Worm (Caenorhabditis elegans) whole organism, L2 larva: ENCODE data around the gene rpb-9.

Experiments
- C34F6.9 ChIP-seq: fragments of 150-350 bp; optimal IDR thresholded peaks from 2 replicates; lab custom pipeline; 2014; ENCODE audit warnings: missing biosample characterization, missing genetic modification characterization
- R02D3.7 ChIP-seq: fragments of 150-350 bp; optimal IDR thresholded peaks from 2 replicates; lab custom pipeline; 2014; ENCODE audit warnings: missing biosample characterization, missing genetic modification characterization
- blmp-1 ChIP-seq: sonication (generic microtip); optimal IDR thresholded peaks from 2 replicates; lab custom pipeline; 2017; ENCODE audit warnings: missing genetic modification characterization, mild to moderate bottlenecking, missing compliant biosample characterization, antibody characterized with exemption, moderate library complexity; ENCODE audit not compliant: insufficient read depth
- crh-2 ChIP-seq: sonication (generic microtip); optimal IDR thresholded peaks from 2 replicates; lab custom pipeline; 2017; ENCODE audit warnings: missing biosample characterization, missing genetic modification characterization
- egl-27 ChIP-seq: sonication (generic microtip); optimal IDR thresholded peaks from 3 replicates; lab custom pipeline; 2017; ENCODE audit warnings: missing biosample characterization, missing genetic modification reagents, missing genetic modification characterization
- elt-1 ChIP-seq: fragments of 150-350 bp; optimal IDR thresholded peaks from 2 replicates; lab custom pipeline; 2014; ENCODE audit warnings: missing biosample characterization, missing genetic modification characterization
- elt-3 ChIP-seq: sonication (generic microtip); optimal IDR thresholded peaks from 2 replicates; lab custom pipeline; 2017; ENCODE audit warnings: missing biosample characterization, missing genetic modification characterization
- fos-1 ChIP-seq: fragments of 150-350 bp; optimal IDR thresholded peaks from 2 replicates; lab custom pipeline; 2014; ENCODE audit warnings: missing biosample characterization, missing genetic modification characterization
- gmeb-1 ChIP-seq: fragments of 150-350 bp; optimal IDR thresholded peaks from 2 replicates; lab custom pipeline; 2014; ENCODE audit warnings: missing biosample characterization, missing genetic modification characterization
- lin-39 ChIP-seq: fragments of 150-350 bp; optimal IDR thresholded peaks from 2 replicates; lab custom pipeline; 2014; ENCODE audit warnings: missing biosample characterization, missing genetic modification reagents, missing genetic modification characterization
- lsy-2 ChIP-seq, 2 experiments: fragments of 150-350 bp in 1 of 2; sonication (generic microtip) in 1 of 2; optimal IDR thresholded peaks; 2 replicates each; lab custom pipeline; 2014 to 2017; ENCODE audit warnings: missing biosample characterization in 2 of 2, missing genetic modification characterization in 2 of 2
- nhr-10 ChIP-seq: sonication (generic microtip); optimal IDR thresholded peaks from 2 replicates; lab custom pipeline; 2017; ENCODE audit warnings: missing biosample characterization, missing genetic modification characterization
- nhr-21 ChIP-seq: fragments of 150-350 bp; optimal IDR thresholded peaks from 2 replicates; lab custom pipeline; 2014; ENCODE audit warnings: missing biosample characterization, missing genetic modification characterization
- nhr-23 ChIP-seq: fragments of 150-350 bp; optimal IDR thresholded peaks from 2 replicates; lab custom pipeline; 2014; ENCODE audit warnings: missing biosample characterization, missing genetic modification reagents, missing genetic modification characterization
- peb-1 ChIP-seq: fragments of 150-350 bp; optimal IDR thresholded peaks from 2 replicates; lab custom pipeline; 2014; ENCODE audit warnings: missing biosample characterization, missing genetic modification characterization
- sma-3 ChIP-seq: sonication (generic microtip); optimal IDR thresholded peaks from 2 replicates; lab custom pipeline; 2016; ENCODE audit warnings: missing genetic modification reagents, missing genetic modification characterization, missing compliant biosample characterization
- sma-9 ChIP-seq, 2 experiments: fragments of 150-350 bp in 1 of 2; sonication (generic microtip) in 1 of 2; optimal IDR thresholded peaks; 2 replicates each; lab custom pipeline; 2014 to 2016; ENCODE audit warnings: missing genetic modification characterization in 2 of 2, mild to moderate bottlenecking in 1 of 2, missing biosample characterization in 1 of 2, missing compliant biosample characterization in 1 of 2, missing genetic modification reagents in 1 of 2, moderate library complexity in 1 of 2

rpb-9 gene

DNA sequence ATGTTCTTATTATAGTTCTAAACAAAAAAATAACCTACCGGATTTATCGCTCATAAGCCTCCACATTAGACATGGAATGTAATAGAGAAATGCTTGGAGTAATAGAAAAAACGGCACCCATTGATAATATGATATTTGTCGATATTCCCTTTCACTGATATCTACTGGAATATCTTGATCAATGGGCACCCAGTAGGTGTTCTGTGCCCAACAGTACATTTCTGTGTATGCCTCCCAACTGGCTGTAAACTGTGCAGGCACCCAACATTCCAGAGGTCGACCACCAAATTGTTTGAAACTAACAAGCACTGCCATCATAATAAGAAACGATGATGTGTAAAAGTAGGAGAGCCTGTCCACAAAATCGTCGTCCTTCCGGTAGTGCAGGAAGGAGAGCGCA lies 47.7 kb downstream of the rpb-9 start:
- no peak for TF ChIP-seq crh-2 (tag; lab: Kevin White, UChicago)
- no peak for TF ChIP-seq nhr-10 (tag; lab: Kevin White, UChicago)
- TF ChIP-seq gmeb-1 (tag; lab: Kevin White, UChicago): no peak
- no peak for TF ChIP-seq nhr-23 (tag; lab: Kevin White, UChicago)
- TF ChIP-seq fos-1 (tag; lab: Kevin White, UChicago): no peak
- TF ChIP-seq sma-3 (GFP tag; lab: Kevin White, UChicago): no peak
- TF ChIP-seq egl-27 (tag; lab: Kevin White, UChicago): no peak
- TF ChIP-seq peb-1 (tag; lab: Kevin White, UChicago): no peak
- no peak for TF ChIP-seq elt-3 (tag; lab: Kevin White, UChicago)
- TF ChIP-seq lsy-2 (tag; optimal IDR thresholded peaks at IDR 0.05; lab: Kevin White, UChicago): no peak
- TF ChIP-seq elt-1 (tag; lab: Kevin White, UChicago): no peak
- TF ChIP-seq nhr-21 (tag; lab: Kevin White, UChicago): no peak
- no peak for TF ChIP-seq C34F6.9 (tag; lab: Kevin White, UChicago)
- TF ChIP-seq sma-9 (GFP tag; optimal IDR thresholded peaks at IDR 0.05; lab: Kevin White, UChicago): no peak
- TF ChIP-seq sma-9 (tag; optimal IDR thresholded peaks at IDR 0.05; lab: Kevin White, UChicago): no peak
- no peak for TF ChIP-seq blmp-1 (tag; lab: Kevin White, UChicago)
- TF ChIP-seq R02D3.7 (tag; lab: Kevin White, UChicago): no peak
- no peak for TF ChIP-seq lin-39 (tag; lab: Kevin White, UChicago)
- TF ChIP-seq, all 48 proteins: peak for 0
